Worm (Caenorhabditis elegans) whole organism, midembryonic: ENCODE results near the gene ung-1.

Experiments
- T22C8.4 ChIP-seq: fragments of 200-800 bp; sonication (Bioruptor generic); IDR thresholded peaks from 2 replicates; pipeline ENCODE4 v1.3.6; 2022; ENCODE audit warnings: missing genetic modification characterization, missing compliant biosample characterization
- cog-1 ChIP-seq: sonication (generic microtip); optimal IDR thresholded peaks from 2 replicates; lab custom pipeline; 2016; ENCODE audit warnings: missing genetic modification characterization, missing compliant biosample characterization
- flt-1 ChIP-seq: fragments of 200-800 bp; sonication (Bioruptor generic); IDR thresholded peaks from 2 replicates; pipeline ENCODE4 v1.3.6; 2022; ENCODE audit warnings: missing genetic modification characterization, missing compliant biosample characterization
- klf-2 ChIP-seq: fragments of 200-800 bp; sonication (Bioruptor generic); conservative IDR thresholded peaks from 2 replicates; pipeline ENCODE4 v1.3.6; 2022; ENCODE audit warnings: missing genetic modification reagents, missing genetic modification characterization, missing compliant biosample characterization
- med-1 ChIP-seq: sonication (generic microtip); optimal IDR thresholded peaks from 2 replicates; lab custom pipeline; 2017; ENCODE audit warnings: missing genetic modification characterization, mild to moderate bottlenecking, missing compliant biosample characterization, antibody characterized with exemption, missing genetic modification reagents; ENCODE audit not compliant: insufficient read depth
- ref-1 ChIP-seq: fragments of 200-800 bp; sonication (Bioruptor generic); conservative IDR thresholded peaks from 2 replicates; pipeline ENCODE4 v1.3.6; 2022; ENCODE audit warnings: missing genetic modification reagents, missing genetic modification characterization, missing compliant biosample characterization
- tab-1 ChIP-seq: fragments of 200-800 bp; sonication (Bioruptor generic); IDR thresholded peaks from 2 replicates; pipeline ENCODE4 v1.3.6; 2022; ENCODE audit warnings: missing genetic modification characterization, missing compliant biosample characterization
- ztf-23 ChIP-seq: fragments of 200-800 bp; sonication (Bioruptor generic); IDR thresholded peaks from 2 replicates; pipeline ENCODE4 v1.3.6; 2022; ENCODE audit warnings: missing genetic modification reagents, missing genetic modification characterization, missing compliant biosample characterization
- ztf-29 ChIP-seq: fragments of 200-800 bp; sonication (Bioruptor generic); IDR thresholded peaks from 2 replicates; pipeline ENCODE4 v1.3.6; 2022; ENCODE audit warnings: missing genetic modification reagents, missing genetic modification characterization, missing compliant biosample characterization

ce11 chrIII:11978742-11979141, 4.8 kb upstream of the ung-1 start, which contains the start of gene Y56A3A.30:
- TF ChIP-seq flt-1 (GFP tag; lab: Robert Waterston, UW) = no peak
- no peak for TF ChIP-seq cog-1 (tag; lab: Kevin White, UChicago)
- no peak for TF ChIP-seq ztf-29
- no peak for TF ChIP-seq klf-2 (GFP tag; lab: Robert Waterston, UW)
- TF ChIP-seq tab-1 = no peak
- TF ChIP-seq ztf-23 = no peak
- TF ChIP-seq T22C8.4 = no peak
- no peak for TF ChIP-seq ref-1 (GFP tag; lab: Robert Waterston, UW)
- TF ChIP-seq med-1 (GFP tag; lab: Kevin White, UChicago) = no peak
